Worm (Caenorhabditis elegans): ENCODE measurements around the gene lact-5.
"Not testable (repeated sequence)": the region's sequence is repeated elsewhere in the genome, so short reads cannot be mapped to it uniquely, and the experiment has no call there.

The lact-5 gene

DNA sequence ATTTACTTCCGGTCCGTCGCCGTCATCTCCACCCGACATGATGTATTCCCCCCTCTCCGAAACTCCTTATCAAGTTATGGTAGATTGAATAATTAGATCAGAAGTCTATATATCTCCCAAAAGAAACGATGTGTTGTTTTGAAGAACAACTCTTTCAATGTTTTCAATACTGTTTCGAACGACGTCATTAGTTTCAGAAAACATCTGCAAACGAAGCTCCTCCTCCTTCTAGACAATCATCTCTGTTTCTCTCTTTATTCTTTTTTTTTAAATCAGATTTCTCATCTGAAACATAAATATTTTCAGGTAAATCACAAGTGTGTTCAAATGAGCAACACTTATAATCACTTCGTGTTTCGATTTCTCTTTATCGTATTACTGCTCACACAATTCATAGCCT is 28.3 kb upstream of the lact-5 start, which contains the start of gene T23B7.3:
Gene T23B7.3, plus strand, starts transcription at position 301 of the 400 bp plus-strand sequence.
- no peak for TF ChIP-seq ets-7 (tag; optimal IDR thresholded peaks at IDR 0.05)
- TF ChIP-seq F13C5.2 (tag; optimal IDR thresholded peaks at IDR 0.05) = no peak
- TF ChIP-seq ceh-13 (GFP tag; optimal IDR thresholded peaks at IDR 0.05) = no peak
- TF ChIP-seq ceh-36 (tag; optimal IDR thresholded peaks at IDR 0.05) = no peak
- no peak for TF ChIP-seq hnd-1 (tag; optimal IDR thresholded peaks at IDR 0.05)
- TF ChIP-seq hmg-4 (GFP tag; optimal IDR thresholded peaks at IDR 0.05) = no peak
- no peak for TF ChIP-seq tra-4 (tag; optimal IDR thresholded peaks at IDR 0.05)
- TF ChIP-seq scrt-1 (GFP tag; IDR thresholded peaks at IDR 0.05) = no peak
- no peak for TF ChIP-seq aly-1 (tag; optimal IDR thresholded peaks at IDR 0.05)
- TF ChIP-seq B0310.2 (tag; optimal IDR thresholded peaks at IDR 0.05) = no peak
- TF ChIP-seq hmbx-1 (tag; optimal IDR thresholded peaks at IDR 0.05) = no peak
- TF ChIP-seq sea-1 (GFP tag; conservative IDR thresholded peaks at IDR 0.05) = no peak

DNA sequence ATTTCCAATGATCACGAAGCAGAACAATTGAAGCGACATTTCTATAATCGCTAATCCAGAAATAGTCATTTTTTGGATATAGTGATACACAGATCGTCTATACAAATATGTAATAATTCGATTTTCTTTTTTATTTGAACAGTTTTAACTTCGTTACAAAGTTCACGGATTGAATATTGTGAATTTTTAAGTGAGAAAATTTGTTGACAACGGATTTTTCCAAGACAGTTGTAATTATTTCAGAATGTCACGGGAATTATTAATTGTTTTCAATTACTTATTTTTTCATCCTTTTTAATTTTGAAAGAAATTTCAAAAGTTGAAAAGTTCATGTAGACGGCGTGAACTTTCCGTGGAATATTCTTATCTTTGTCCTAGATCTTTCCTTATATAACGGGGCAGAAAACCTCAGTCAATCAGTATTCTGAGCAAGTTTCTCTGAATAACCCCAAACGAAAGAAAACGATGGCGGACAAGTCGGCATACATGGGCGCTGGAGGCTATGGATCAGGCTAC is 20.7 kb upstream of the lact-5 start, which contains the start of the genes T23B7.2 and nspd-4:
Gene T23B7.2, minus strand, starts transcription at position 101 of the 516 bp plus-strand sequence.
Gene nspd-4, plus strand, starts transcription at position 466 of the 516 bp plus-strand sequence.
- not testable (repeated sequence) for TF ChIP-seq sea-1 (GFP tag; conservative IDR thresholded peaks at IDR 0.05); ama-1 (optimal IDR thresholded peaks at IDR 0.05); hmbx-1 (tag; optimal IDR thresholded peaks at IDR 0.05)

ce11 chrII:4837659-4838058 is 16.1 kb upstream of the lact-5 start, which contains the start of gene C33F10.12:
TSS of gene C33F10.12 (minus strand) at chrII:4837759.
- TF ChIP-seq aly-1 (tag; optimal IDR thresholded peaks at IDR 0.05) = no peak
- no peak for TF ChIP-seq pes-1 (GFP tag; IDR thresholded peaks at IDR 0.05)
- TF ChIP-seq ceh-36 (tag; optimal IDR thresholded peaks at IDR 0.05) = no peak
- no peak for TF ChIP-seq sea-1 (GFP tag; conservative IDR thresholded peaks at IDR 0.05)
- no peak for TF ChIP-seq scrt-1 (GFP tag; IDR thresholded peaks at IDR 0.05)

DNA sequence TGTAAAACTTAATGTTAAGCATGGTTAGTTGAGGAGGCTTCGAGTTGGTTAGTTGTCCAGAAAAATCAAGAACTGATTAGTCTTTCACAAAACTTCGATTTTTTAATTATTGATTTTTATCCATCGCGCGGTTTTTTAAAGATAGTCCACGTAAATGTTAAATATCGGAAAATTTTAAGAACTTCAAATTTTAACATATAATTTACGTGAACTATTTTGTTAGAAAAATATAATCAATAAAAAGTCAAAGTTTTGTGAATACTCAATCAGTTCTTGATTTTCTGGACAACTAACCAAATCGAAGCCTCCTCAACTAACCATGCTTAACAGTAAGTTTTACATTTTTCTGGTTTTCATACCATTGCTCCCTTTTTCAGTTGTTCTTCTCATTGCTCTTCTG is 13.2 kb upstream of the lact-5 start, which contains the start of the genes C33F10.11 and C33F10.1:
Gene C33F10.11, minus strand, starts transcription at position 101 of the 400 bp plus-strand sequence.
Gene C33F10.1, plus strand, starts transcription at position 263 of the 400 bp plus-strand sequence.
- TF ChIP-seq tbx-11 (GFP tag; IDR thresholded peaks at IDR 0.05) (no peak), hnd-1 (tag; optimal IDR thresholded peaks at IDR 0.05) (no peak), F13C5.2 (tag; optimal IDR thresholded peaks at IDR 0.05) (no peak), ets-7 (tag; optimal IDR thresholded peaks at IDR 0.05) (no peak), tbx-37 (GFP tag; conservative IDR thresholded peaks at IDR 0.05) (no peak), hmbx-1 (tag; optimal IDR thresholded peaks at IDR 0.05) (no peak), ceh-36 (tag; optimal IDR thresholded peaks at IDR 0.05) (no peak), B0310.2 (tag; optimal IDR thresholded peaks at IDR 0.05) (no peak), flt-1 (GFP tag; IDR thresholded peaks at IDR 0.05) (no peak), aly-1 (tag; optimal IDR thresholded peaks at IDR 0.05) (no peak), scrt-1 (GFP tag; IDR thresholded peaks at IDR 0.05) (no peak), tra-4 (tag; optimal IDR thresholded peaks at IDR 0.05) (no peak), pes-1 (GFP tag; IDR thresholded peaks at IDR 0.05) (no peak), hmg-4 (GFP tag; optimal IDR thresholded peaks at IDR 0.05) (no peak), ama-1 (optimal IDR thresholded peaks at IDR 0.05) (no peak)

DNA sequence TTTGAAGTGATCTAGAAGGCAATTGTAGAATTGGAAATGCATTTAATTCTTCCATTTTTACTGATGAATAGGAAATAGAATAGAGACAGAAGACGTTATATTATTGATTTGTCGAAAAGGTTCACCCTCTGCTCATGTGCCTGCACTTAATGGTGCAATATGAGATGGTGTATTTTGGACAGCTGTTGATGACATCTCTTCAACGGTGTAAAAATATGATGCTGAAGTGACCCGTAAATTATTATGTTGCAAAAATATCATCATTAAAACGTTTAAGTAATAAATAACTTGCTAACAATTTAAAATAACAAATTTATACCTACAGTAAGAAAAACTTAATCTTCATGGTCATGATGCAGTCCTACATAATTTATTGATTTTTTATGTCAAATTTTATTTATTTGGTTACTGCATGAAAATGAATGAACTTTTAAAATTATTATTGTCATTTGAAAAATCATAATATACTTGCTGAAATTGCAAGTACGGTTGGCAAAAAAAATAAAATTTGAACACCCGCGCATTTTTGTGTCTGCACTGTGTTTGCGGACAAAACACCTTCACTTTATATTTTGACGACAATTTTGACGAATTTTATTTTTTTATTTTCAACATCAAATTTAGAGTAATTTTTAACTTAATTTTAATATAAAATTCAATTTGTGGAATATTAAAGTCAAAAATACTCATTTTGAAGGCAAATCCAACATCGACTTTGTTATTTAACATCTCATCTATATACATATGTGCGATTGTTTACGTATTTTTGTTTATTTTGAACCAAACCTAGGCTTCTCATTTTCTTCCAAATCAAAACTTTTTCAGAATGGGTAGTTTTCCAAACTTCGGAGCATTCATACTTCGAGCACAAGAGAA is 6.4 kb upstream of the lact-5 start, which contains the start of the genes fbxb-88 and tbck-1:
Gene fbxb-88, minus strand, starts transcription at position 151 of the 876 bp plus-strand sequence.
Gene tbck-1, plus strand, starts transcription at position 826 of the 876 bp plus-strand sequence.
- TF ChIP-seq F13C5.2 (tag; optimal IDR thresholded peaks at IDR 0.05) (peak; percentile 46), aly-1 (tag; optimal IDR thresholded peaks at IDR 0.05) (no peak)

DNA sequence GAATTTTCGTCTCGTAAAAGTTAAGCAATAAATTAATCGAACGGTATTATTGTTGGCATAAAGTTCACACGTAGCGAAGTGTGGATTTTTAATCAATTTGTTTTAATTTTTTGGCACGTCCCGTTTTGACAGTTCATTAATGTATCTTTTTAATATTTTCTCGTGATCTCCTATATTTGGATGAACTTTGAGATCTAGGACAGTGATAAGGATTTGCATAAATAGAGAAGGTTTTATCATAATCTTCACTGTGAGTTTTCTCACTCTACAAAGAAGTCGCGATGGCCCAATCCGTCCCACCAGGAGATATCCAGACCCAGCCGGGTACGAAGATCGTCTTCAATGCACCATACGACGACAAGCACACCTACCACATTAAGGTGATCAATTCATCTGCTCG is 3.6 kb upstream of the lact-5 start, which contains the start of the genes C33F10.8 and msp-40:
Gene C33F10.8, minus strand, starts transcription at position 101 of the 400 bp plus-strand sequence.
Gene msp-40, plus strand, starts transcription at position 282 of the 400 bp plus-strand sequence.
- TF ChIP-seq tra-4 (tag; optimal IDR thresholded peaks at IDR 0.05); tbx-11 (GFP tag; IDR thresholded peaks at IDR 0.05); tbx-37 (GFP tag; conservative IDR thresholded peaks at IDR 0.05): not testable (repeated sequence)

DNA sequence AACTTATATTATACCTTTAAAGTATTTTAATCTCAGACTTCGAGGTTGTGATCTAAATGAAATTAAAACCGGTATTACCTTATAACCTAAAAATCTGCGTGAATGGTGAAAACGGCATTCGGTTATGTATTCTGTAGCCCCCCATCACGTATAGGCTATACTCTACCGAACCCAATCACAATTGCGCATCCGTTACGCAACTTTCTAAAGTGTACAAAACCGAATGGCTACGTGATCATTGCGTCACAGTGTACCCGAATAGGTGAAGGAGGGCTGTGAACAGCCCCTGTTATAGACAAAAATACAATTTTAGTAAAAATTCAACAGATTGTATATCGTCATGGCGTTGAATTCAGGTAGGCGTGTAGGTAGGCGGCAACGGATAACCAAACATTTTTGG is 1.1 kb upstream of the lact-5 start:
- no peak for TF ChIP-seq pes-1 (GFP tag; IDR thresholded peaks at IDR 0.05)
- no peak for TF ChIP-seq aly-1 (tag; optimal IDR thresholded peaks at IDR 0.05)
- TF ChIP-seq tbx-37 (GFP tag; conservative IDR thresholded peaks at IDR 0.05) = no peak
- TF ChIP-seq flt-1 (GFP tag; IDR thresholded peaks at IDR 0.05) = no peak
- no peak for TF ChIP-seq F13C5.2 (tag; optimal IDR thresholded peaks at IDR 0.05)
- TF ChIP-seq ets-7 (tag; optimal IDR thresholded peaks at IDR 0.05) = no peak
- TF ChIP-seq hnd-1 (tag; optimal IDR thresholded peaks at IDR 0.05) = no peak
- TF ChIP-seq hmg-4 (GFP tag; optimal IDR thresholded peaks at IDR 0.05) = no peak
- TF ChIP-seq tra-4 (tag; optimal IDR thresholded peaks at IDR 0.05) = no peak
- no peak for TF ChIP-seq tbx-11 (GFP tag; IDR thresholded peaks at IDR 0.05)

DNA sequence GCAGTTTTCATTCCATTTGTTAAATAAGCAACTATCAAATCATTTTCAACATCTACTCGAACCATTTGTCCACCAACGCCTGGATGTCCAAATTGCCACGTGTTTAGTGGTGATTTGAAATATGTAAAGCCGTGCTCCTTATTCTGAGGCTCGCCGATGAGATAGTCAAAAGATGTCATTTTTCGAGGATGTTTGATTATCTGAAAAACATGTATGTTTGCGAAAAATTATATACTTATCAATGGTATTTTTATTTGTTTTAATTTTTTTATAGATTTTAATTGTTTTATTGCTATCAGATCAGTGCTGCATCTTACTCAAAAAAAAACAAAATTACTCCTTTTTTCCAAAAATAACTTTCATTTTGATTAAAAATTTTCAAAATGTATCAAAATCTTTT is 2.8 kb downstream of the lact-5 start:
- TF ChIP-seq B0310.2 (tag; optimal IDR thresholded peaks at IDR 0.05) (no peak), ets-7 (tag; optimal IDR thresholded peaks at IDR 0.05) (no peak), tbx-11 (GFP tag; IDR thresholded peaks at IDR 0.05) (no peak)
